Worm (Caenorhabditis elegans) whole organism, late embryonic: ENCODE results near the gene lam-2.

Experiments
- F13H6.1 ChIP-seq: sonication (generic microtip); optimal IDR thresholded peaks from 2 replicates; lab custom pipeline; 2016; ENCODE audit warnings: missing genetic modification characterization, missing compliant biosample characterization
- ama-1 ChIP-seq: fragments of 150-350 bp; optimal IDR thresholded peaks from 2 replicates; lab custom pipeline; 2014
- ceh-22 ChIP-seq: sonication (generic microtip); optimal IDR thresholded peaks from 2 replicates; lab custom pipeline; 2017; ENCODE audit warnings: missing biosample characterization, missing genetic modification characterization
- ceh-30 ChIP-seq: fragments of 150-350 bp; optimal IDR thresholded peaks from 2 replicates; lab custom pipeline; 2014; ENCODE audit warnings: missing biosample characterization, missing genetic modification characterization
- dve-1 ChIP-seq: sonication (generic microtip); optimal IDR thresholded peaks from 2 replicates; lab custom pipeline; 2017; ENCODE audit warnings: antibody characterized with exemption, mild to moderate bottlenecking, missing genetic modification characterization, missing compliant biosample characterization
- elt-2 ChIP-seq: sonication (generic microtip); optimal IDR thresholded peaks from 2 replicates; lab custom pipeline; 2016; ENCODE audit warnings: missing genetic modification reagents, missing genetic modification characterization, missing compliant biosample characterization
- ets-4 ChIP-seq: sonication (generic microtip); optimal IDR thresholded peaks from 2 replicates; lab custom pipeline; 2016; ENCODE audit warnings: missing genetic modification characterization, missing compliant biosample characterization
- nfya-1 ChIP-seq: sonication (generic microtip); optimal IDR thresholded peaks from 2 replicates; lab custom pipeline; 2017; ENCODE audit warnings: missing genetic modification characterization, mild to moderate bottlenecking, missing compliant biosample characterization, antibody characterized with exemption, moderate library complexity
- nhr-232 ChIP-seq: sonication (generic microtip); optimal IDR thresholded peaks from 2 replicates; lab custom pipeline; 2016; ENCODE audit warnings: missing genetic modification characterization, missing compliant biosample characterization
- syd-9 ChIP-seq: sonication (generic microtip); optimal IDR thresholded peaks from 2 replicates; lab custom pipeline; 2016; ENCODE audit warnings: mild to moderate bottlenecking, missing genetic modification characterization, moderate library complexity, missing compliant biosample characterization
- zip-5 ChIP-seq: sonication (generic microtip); optimal IDR thresholded peaks from 2 replicates; lab custom pipeline; 2016; ENCODE audit warnings: missing genetic modification characterization, missing compliant biosample characterization

ce11 chrX:7128615-7129014 lies 22.4 kb downstream of the lam-2 start:
- TF ChIP-seq zip-5 (tag; lab: Kevin White, UChicago) (no peak), F13H6.1 (no peak), syd-9 (tag; lab: Kevin White, UChicago) (no peak), ceh-30 (no peak), ama-1 (no peak), ceh-22 (tag; lab: Kevin White, UChicago) (no peak), elt-2 (tag; lab: Kevin White, UChicago) (no peak), ets-4 (tag; lab: Kevin White, UChicago) (no peak), nhr-232 (tag; lab: Kevin White, UChicago) (no peak), nfya-1 (tag; lab: Kevin White, UChicago) (no peak), dve-1 (no peak)
